Fruit fly (Drosophila melanogaster) whole organism, pupa: ENCODE data around the gene Cyp4g15.

ENCODE experiments used
- CG13204 ChIP-seq: fragments of 200-800 bp; sonication (Bioruptor generic); optimal IDR thresholded peaks from 2 replicates; lab custom pipeline; 2018; ENCODE audit warnings: missing biosample characterization, mild to moderate bottlenecking, missing genetic modification characterization, moderate library complexity
- CG32121 ChIP-seq: fragments of 200-800 bp; sonication (Bioruptor generic); IDR thresholded peaks from 2 replicates; pipeline ENCODE4 v1.3.6; 2022; ENCODE audit warnings: missing biosample characterization, missing genetic modification characterization
- CG8301 ChIP-seq: fragments of 200-800 bp; sonication (Bioruptor generic); optimal IDR thresholded peaks from 2 replicates; lab custom pipeline; 2018; ENCODE audit warnings: missing biosample characterization, mild to moderate bottlenecking, missing genetic modification characterization
- Snoo ChIP-seq: fragments of 200-800 bp; sonication (Bioruptor generic); optimal IDR thresholded peaks from 3 replicates; lab custom pipeline; 2017; ENCODE audit warnings: missing biosample characterization, mild to moderate bottlenecking, missing genetic modification characterization, inconsistent platforms
- fd96Ca ChIP-seq: fragments of 200-800 bp; sonication (Bioruptor generic); IDR thresholded peaks from 3 replicates; pipeline ENCODE4 v1.3.6; 2022; ENCODE audit warnings: missing biosample characterization, missing genetic modification characterization

dm6 chrX:11449476-11450119, 27.3 kb upstream of the Cyp4g15 start:
- TF ChIP-seq CG8301 (tag; lab: Kevin White, UChicago) (peak; percentile 40), CG32121 (peak; percentile 61; the same call in 1 of the 2 replicates), fd96Ca (peak; percentile 62; the same call in 2 of the 3 replicates), Snoo (tag; lab: Kevin White, UChicago) (peak; percentile 75), CG13204 (GFP tag; lab: Kevin White, UChicago) (no peak)
